Worm (Caenorhabditis elegans) whole organism, mixed stage, embryonic: ENCODE data around the gene hlh-30.

Experiments
- bed-3 ChIP-seq: fragments of 200-800 bp; sonication (Bioruptor generic); optimal IDR thresholded peaks from 3 replicates; lab custom pipeline; 2018; ENCODE audit warnings: mild to moderate bottlenecking, missing genetic modification characterization, moderate library complexity, missing compliant biosample characterization
- blmp-1 ChIP-seq: fragments of 150-350 bp; optimal IDR thresholded peaks from 2 replicates; lab custom pipeline; 2014; ENCODE audit warnings: missing biosample characterization, missing genetic modification characterization
- ceh-39 ChIP-seq: fragments of 150-350 bp; optimal IDR thresholded peaks from 2 replicates; lab custom pipeline; 2014; ENCODE audit warnings: missing biosample characterization, missing genetic modification characterization
- ceh-43 ChIP-seq: fragments of 200-800 bp; sonication (Bioruptor generic); optimal IDR thresholded peaks from 2 replicates; lab custom pipeline; 2018; ENCODE audit warnings: mild to moderate bottlenecking, missing genetic modification characterization, moderate library complexity, missing compliant biosample characterization
- ceh-83 ChIP-seq: fragments of 200-800 bp; sonication (Bioruptor generic); optimal IDR thresholded peaks from 2 replicates; lab custom pipeline; 2018; ENCODE audit warnings: mild to moderate bottlenecking, missing genetic modification characterization, missing compliant biosample characterization
- ces-1 ChIP-seq: fragments of 150-350 bp; optimal IDR thresholded peaks from 2 replicates; lab custom pipeline; 2014; ENCODE audit warnings: missing biosample characterization, missing genetic modification reagents, missing genetic modification characterization
- cnd-1 ChIP-seq: fragments of 200-800 bp; sonication (Bioruptor generic); optimal IDR thresholded peaks from 2 replicates; lab custom pipeline; 2018; ENCODE audit warnings: mild to moderate bottlenecking, missing genetic modification characterization, missing compliant biosample characterization
- drap-1 ChIP-seq: fragments of 200-800 bp; sonication (Bioruptor generic); optimal IDR thresholded peaks from 3 replicates; lab custom pipeline; 2018; ENCODE audit warnings: mild to moderate bottlenecking, missing genetic modification characterization, missing compliant biosample characterization
- elt-1 ChIP-seq: sonication (generic microtip); optimal IDR thresholded peaks from 2 replicates; lab custom pipeline; 2017; ENCODE audit warnings: missing genetic modification characterization, mild to moderate bottlenecking, missing compliant biosample characterization, antibody characterized with exemption, moderate library complexity, borderline replicate concordance; ENCODE audit not compliant: insufficient read depth
- elt-3 ChIP-seq: fragments of 150-350 bp; optimal IDR thresholded peaks from 2 replicates; lab custom pipeline; 2014; ENCODE audit warnings: missing biosample characterization, missing genetic modification characterization
- ham-2 ChIP-seq: fragments of 200-800 bp; sonication (Bioruptor generic); optimal IDR thresholded peaks from 2 replicates; lab custom pipeline; 2018; ENCODE audit warnings: mild to moderate bottlenecking, missing genetic modification characterization, missing compliant biosample characterization
- hlh-1 ChIP-seq: fragments of 150-350 bp; optimal IDR thresholded peaks from 2 replicates; lab custom pipeline; 2014; ENCODE audit warnings: missing biosample characterization, missing genetic modification reagents, missing genetic modification characterization
- lin-13 ChIP-seq: fragments of 150-350 bp; optimal IDR thresholded peaks from 2 replicates; lab custom pipeline; 2014; ENCODE audit warnings: missing biosample characterization, missing genetic modification characterization
- lin-32 ChIP-seq: fragments of 200-800 bp; sonication (Bioruptor generic); optimal IDR thresholded peaks from 2 replicates; lab custom pipeline; 2018; ENCODE audit warnings: mild to moderate bottlenecking, missing genetic modification characterization, missing compliant biosample characterization
- lsy-2 ChIP-seq: fragments of 150-350 bp; optimal IDR thresholded peaks from 2 replicates; lab custom pipeline; 2014; ENCODE audit warnings: missing biosample characterization, missing genetic modification characterization
- mab-5 ChIP-seq: fragments of 150-350 bp; optimal IDR thresholded peaks from 2 replicates; lab custom pipeline; 2014; ENCODE audit warnings: missing biosample characterization, missing genetic modification characterization
- mep-1 ChIP-seq: fragments of 150-350 bp; optimal IDR thresholded peaks from 2 replicates; lab custom pipeline; 2017; ENCODE audit warnings: missing biosample characterization, missing genetic modification reagents, missing genetic modification characterization, inconsistent platforms
- mls-2 ChIP-seq: sonication (generic microtip); optimal IDR thresholded peaks from 2 replicates; lab custom pipeline; 2016; ENCODE audit warnings: mild to moderate bottlenecking, missing genetic modification characterization, moderate library complexity, missing compliant biosample characterization
- nhr-12 ChIP-seq: fragments of 150-350 bp; optimal IDR thresholded peaks from 2 replicates; lab custom pipeline; 2014; ENCODE audit warnings: missing biosample characterization, missing genetic modification characterization
- nhr-2 ChIP-seq: fragments of 150-350 bp; optimal IDR thresholded peaks from 2 replicates; lab custom pipeline; 2014; ENCODE audit warnings: missing biosample characterization, missing genetic modification characterization
- nhr-237 ChIP-seq: fragments of 150-350 bp; optimal IDR thresholded peaks from 2 replicates; lab custom pipeline; 2014; ENCODE audit warnings: missing biosample characterization, missing genetic modification characterization
- nhr-28 ChIP-seq: fragments of 150-350 bp; optimal IDR thresholded peaks from 2 replicates; lab custom pipeline; 2014; ENCODE audit warnings: missing biosample characterization, missing genetic modification characterization
- nhr-76 ChIP-seq: sonication (generic microtip); optimal IDR thresholded peaks from 2 replicates; lab custom pipeline; 2017; ENCODE audit warnings: missing biosample characterization, missing genetic modification characterization
- pha-4 ChIP-seq: fragments of 150-350 bp; optimal IDR thresholded peaks from 2 replicates; lab custom pipeline; 2018; ENCODE audit warnings: missing biosample characterization, missing genetic modification reagents, missing genetic modification characterization
- sem-2 ChIP-seq: fragments of 200-800 bp; sonication (Bioruptor generic); optimal IDR thresholded peaks from 2 replicates; lab custom pipeline; 2018; ENCODE audit warnings: mild to moderate bottlenecking, missing genetic modification characterization, missing compliant biosample characterization
- tbx-8 ChIP-seq: fragments of 200-800 bp; sonication (Bioruptor generic); optimal IDR thresholded peaks from 2 replicates; lab custom pipeline; 2018; ENCODE audit warnings: mild to moderate bottlenecking, missing genetic modification characterization, moderate library complexity, missing compliant biosample characterization
- unc-120 ChIP-seq: sonication (generic microtip); optimal IDR thresholded peaks from 2 replicates; lab custom pipeline; 2017; ENCODE audit warnings: missing genetic modification characterization, missing compliant biosample characterization; ENCODE audit not compliant: poor library complexity, severe bottlenecking
- unc-39 ChIP-seq: fragments of 150-350 bp; optimal IDR thresholded peaks from 2 replicates; lab custom pipeline; 2014; ENCODE audit warnings: missing biosample characterization, missing genetic modification characterization
- unc-62 ChIP-seq: fragments of 150-350 bp; optimal IDR thresholded peaks from 2 replicates; lab custom pipeline; 2014; ENCODE audit warnings: missing biosample characterization, missing genetic modification reagents, missing genetic modification characterization
- zip-8 ChIP-seq: fragments of 150-350 bp; optimal IDR thresholded peaks from 2 replicates; lab custom pipeline; 2014; ENCODE audit warnings: missing biosample characterization, missing genetic modification characterization

Gene hlh-30

ce11 chrIV:4032350-4032749 is 2.4 kb downstream of the hlh-30 start:
- TF ChIP-seq nhr-237 (tag; lab: Kevin White, UChicago), result no peak
- TF ChIP-seq lin-32 (GFP tag; lab: Kevin White, UChicago), result no peak

DNA sequence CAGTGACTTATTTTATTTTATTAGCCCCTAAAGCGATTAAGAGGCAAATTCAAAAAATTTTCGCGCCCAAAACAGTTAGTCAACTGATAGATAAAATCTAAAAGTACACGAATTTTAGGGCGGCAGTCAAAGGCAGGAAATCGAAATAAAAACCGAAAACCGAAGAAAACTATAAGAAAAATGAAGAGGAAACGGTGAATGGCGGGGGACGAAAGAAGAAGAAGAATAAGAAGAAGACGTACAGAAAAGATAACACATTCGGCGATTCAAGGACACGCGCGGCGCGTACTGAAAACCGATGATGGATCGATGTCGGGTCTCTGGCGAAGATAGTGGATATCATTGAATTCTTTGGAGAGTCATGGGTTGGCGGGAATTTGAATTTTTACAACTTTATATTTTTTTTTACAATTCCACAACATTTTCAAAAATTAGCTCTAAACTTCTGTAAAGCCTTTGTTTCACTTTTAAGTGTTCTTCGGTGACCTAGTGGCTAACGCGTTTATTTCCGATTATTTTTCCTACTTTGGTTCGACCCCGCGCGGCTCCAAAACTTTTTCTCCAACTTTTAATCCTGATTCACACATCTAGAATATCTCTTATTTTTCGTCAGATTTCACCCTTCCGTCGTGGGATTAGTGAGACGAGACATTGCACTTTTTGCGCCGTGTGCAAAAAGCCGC is 3.7 kb downstream of the hlh-30 start:
- no peak for TF ChIP-seq unc-39 (tag; lab: Kevin White, UChicago)
- no peak for TF ChIP-seq ceh-83 (GFP tag; lab: Kevin White, UChicago)
- no peak for TF ChIP-seq tbx-8 (GFP tag; lab: Kevin White, UChicago)
- TF ChIP-seq elt-3 (tag; lab: Kevin White, UChicago), result no peak
- no peak for TF ChIP-seq cnd-1
- no peak for TF ChIP-seq mab-5 (tag; lab: Kevin White, UChicago)
- no peak for TF ChIP-seq sem-2 (GFP tag; lab: Kevin White, UChicago)
- no peak for TF ChIP-seq bed-3
- no peak for TF ChIP-seq nhr-12 (tag; lab: Kevin White, UChicago)
- no peak for TF ChIP-seq nhr-2 (tag; lab: Kevin White, UChicago)
- TF ChIP-seq unc-62 (GFP tag; lab: Kevin White, UChicago), result no peak
- TF ChIP-seq mls-2 (tag; lab: Kevin White, UChicago), result no peak
- no peak for TF ChIP-seq lin-32 (GFP tag; lab: Kevin White, UChicago)
- TF ChIP-seq lin-13 (tag; lab: Kevin White, UChicago), result no peak
- no peak for TF ChIP-seq lsy-2 (tag; lab: Kevin White, UChicago)
- no peak for TF ChIP-seq blmp-1
- TF ChIP-seq ham-2 (GFP tag; lab: Kevin White, UChicago), result no peak

DNA sequence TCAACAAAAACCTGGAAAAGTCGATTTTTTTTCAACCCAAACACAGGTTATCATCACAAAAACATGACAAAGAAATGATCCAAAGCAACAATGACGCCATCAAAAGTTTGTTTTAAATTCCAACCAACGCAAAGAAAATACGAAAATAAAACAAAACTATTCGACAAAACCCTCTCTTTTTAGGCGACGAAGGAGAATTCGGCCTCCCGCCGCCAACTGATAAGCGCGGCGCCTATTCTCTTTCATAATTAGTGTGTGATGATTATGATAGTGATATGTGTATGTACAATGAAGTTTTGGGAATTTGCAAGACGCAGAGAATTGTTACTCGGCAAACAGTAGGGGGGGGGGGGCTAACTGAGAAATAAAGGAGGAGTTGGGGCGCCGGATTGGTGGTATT is 5.5 kb downstream of the hlh-30 start:
- TF ChIP-seq tbx-8 (GFP tag; lab: Kevin White, UChicago) (no peak), cnd-1 (no peak), ceh-83 (GFP tag; lab: Kevin White, UChicago) (no peak), pha-4 (tag; lab: Kevin White, UChicago) (no peak), ces-1 (no peak), ceh-43 (GFP tag; lab: Kevin White, UChicago) (no peak), unc-39 (tag; lab: Kevin White, UChicago) (no peak), zip-8 (tag; lab: Kevin White, UChicago) (no peak), mep-1 (tag; lab: Kevin White, UChicago) (no peak), elt-1 (tag; lab: Kevin White, UChicago) (no peak), unc-62 (GFP tag; lab: Kevin White, UChicago) (no peak), sem-2 (GFP tag; lab: Kevin White, UChicago) (no peak), nhr-237 (tag; lab: Kevin White, UChicago) (no peak), ham-2 (GFP tag; lab: Kevin White, UChicago) (no peak), elt-3 (tag; lab: Kevin White, UChicago) (no peak)

DNA sequence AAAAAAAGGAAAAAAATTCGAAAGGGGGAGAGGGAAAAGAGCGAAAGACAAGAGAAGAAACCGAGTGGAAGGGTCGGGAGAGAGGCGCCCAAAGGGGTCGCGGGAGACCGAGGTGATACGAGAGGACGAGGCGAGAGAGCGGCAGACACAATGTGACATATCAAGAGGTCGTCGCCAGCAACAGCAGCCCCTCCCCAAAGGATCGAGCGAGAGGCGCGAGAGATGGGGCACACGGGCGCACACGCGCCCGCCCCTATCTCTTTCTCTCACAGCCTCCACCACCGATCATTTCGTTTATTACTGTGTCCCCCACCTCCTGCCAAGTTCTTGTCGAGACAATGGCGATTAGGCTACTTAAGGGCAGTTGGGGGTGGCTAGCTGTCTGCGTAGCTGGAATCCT is 6.6 kb downstream of the hlh-30 start:
- TF ChIP-seq drap-1 (GFP tag; lab: Kevin White, UChicago) (peak; percentile 10), ces-1 (no peak), lin-13 (tag; lab: Kevin White, UChicago) (no peak), lin-32 (GFP tag; lab: Kevin White, UChicago) (no peak), pha-4 (tag; lab: Kevin White, UChicago) (peak; percentile 1), ceh-39 (tag; lab: Kevin White, UChicago) (no peak), unc-62 (GFP tag; lab: Kevin White, UChicago) (peak; percentile 55), unc-120 (tag; lab: Kevin White, UChicago) (peak; percentile 89), elt-3 (tag; lab: Kevin White, UChicago) (no peak), hlh-1 (peak; percentile 21), nhr-28 (tag; lab: Kevin White, UChicago) (no peak), nhr-76 (tag; lab: Kevin White, UChicago) (no peak), nhr-12 (tag; lab: Kevin White, UChicago) (no peak), nhr-237 (tag; lab: Kevin White, UChicago) (no peak)
